Worm (Caenorhabditis elegans) whole organism, midembryonic: ENCODE data around the gene acl-2.

Experiments used
- T22C8.4 ChIP-seq: fragments of 200-800 bp; sonication (Bioruptor generic); IDR thresholded peaks from 2 replicates; pipeline ENCODE4 v1.3.6; 2022; ENCODE audit warnings: missing genetic modification characterization, missing compliant biosample characterization
- flt-1 ChIP-seq: fragments of 200-800 bp; sonication (Bioruptor generic); IDR thresholded peaks from 2 replicates; pipeline ENCODE4 v1.3.6; 2022; ENCODE audit warnings: missing genetic modification characterization, missing compliant biosample characterization
- klf-2 ChIP-seq: fragments of 200-800 bp; sonication (Bioruptor generic); conservative IDR thresholded peaks from 2 replicates; pipeline ENCODE4 v1.3.6; 2022; ENCODE audit warnings: missing genetic modification reagents, missing genetic modification characterization, missing compliant biosample characterization

DNA sequence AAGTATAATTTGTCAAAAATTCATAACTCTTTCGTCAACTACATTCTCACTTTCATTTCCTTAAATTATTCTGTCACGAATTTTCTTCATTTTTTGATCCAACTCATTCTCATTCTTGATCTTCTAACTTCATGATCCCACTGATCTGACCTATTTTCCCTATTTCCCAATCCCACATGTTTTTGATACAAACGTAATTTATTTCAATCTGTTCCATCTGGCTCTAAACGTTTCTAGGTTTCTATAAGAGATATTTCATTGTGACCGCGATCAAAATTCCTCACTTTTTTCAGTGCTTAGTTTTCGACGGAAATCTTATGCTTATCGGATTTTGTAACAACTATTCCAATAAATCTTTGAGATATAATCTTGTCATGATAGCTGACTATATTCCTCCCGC is 34.8 kb upstream of the acl-2 start:
- TF ChIP-seq T22C8.4 (GFP tag; lab: Robert Waterston, UW) (no peak), klf-2 (GFP tag; lab: Robert Waterston, UW) (no peak), flt-1 (no peak)
